Worm (Caenorhabditis elegans) whole organism, L2 larva: Measurements from ENCODE around the gene srw-134.

ENCODE experiments used
- C34F6.9 ChIP-seq: fragments of 150-350 bp; optimal IDR thresholded peaks from 2 replicates; lab custom pipeline; 2014; ENCODE audit warnings: missing biosample characterization, missing genetic modification characterization
- ZK546.5 ChIP-seq: sonication (generic microtip); optimal IDR thresholded peaks from 2 replicates; lab custom pipeline; 2017; ENCODE audit warnings: missing biosample characterization, missing genetic modification characterization
- elt-1 ChIP-seq: fragments of 150-350 bp; optimal IDR thresholded peaks from 2 replicates; lab custom pipeline; 2014; ENCODE audit warnings: missing biosample characterization, missing genetic modification characterization
- fos-1 ChIP-seq: fragments of 150-350 bp; optimal IDR thresholded peaks from 2 replicates; lab custom pipeline; 2014; ENCODE audit warnings: missing biosample characterization, missing genetic modification characterization
- lin-11 ChIP-seq: fragments of 150-350 bp; sonication (generic microtip); optimal IDR thresholded peaks from 2 replicates; lab custom pipeline; 2014; ENCODE audit warnings: missing biosample characterization, missing genetic modification characterization, inconsistent platforms, mixed read lengths
- lin-39 ChIP-seq: fragments of 150-350 bp; optimal IDR thresholded peaks from 2 replicates; lab custom pipeline; 2014; ENCODE audit warnings: missing biosample characterization, missing genetic modification reagents, missing genetic modification characterization
- mdl-1 ChIP-seq, 2 experiments: fragments of 150-350 bp in 1 of 2; sonication (generic microtip) in 1 of 2; optimal IDR thresholded peaks; 2 replicates each; lab custom pipeline; 2017; ENCODE audit warnings: missing biosample characterization in 2 of 2, missing genetic modification characterization in 2 of 2
- nhr-11 ChIP-seq: fragments of 150-350 bp; optimal IDR thresholded peaks from 2 replicates; lab custom pipeline; 2014; ENCODE audit warnings: missing biosample characterization, missing genetic modification characterization
- nhr-12 ChIP-seq: fragments of 150-350 bp; optimal IDR thresholded peaks from 2 replicates; lab custom pipeline; 2014; ENCODE audit warnings: missing biosample characterization, missing genetic modification characterization
- nhr-237 ChIP-seq: fragments of 150-350 bp; optimal IDR thresholded peaks from 2 replicates; lab custom pipeline; 2014; ENCODE audit warnings: missing biosample characterization, missing genetic modification characterization
- nhr-77 ChIP-seq: fragments of 150-350 bp; optimal IDR thresholded peaks from 2 replicates; lab custom pipeline; 2014; ENCODE audit warnings: missing biosample characterization, missing genetic modification characterization
- unc-39 ChIP-seq: fragments of 150-350 bp; optimal IDR thresholded peaks from 2 replicates; lab custom pipeline; 2014; ENCODE audit warnings: missing biosample characterization, missing genetic modification characterization
- unc-62 ChIP-seq: fragments of 150-350 bp; optimal IDR thresholded peaks from 2 replicates; lab custom pipeline; 2014; ENCODE audit warnings: missing biosample characterization, missing genetic modification reagents, missing genetic modification characterization
- ztf-11 ChIP-seq: sonication (generic microtip); optimal IDR thresholded peaks from 2 replicates; lab custom pipeline; 2017; ENCODE audit warnings: missing biosample characterization, missing genetic modification characterization

DNA sequence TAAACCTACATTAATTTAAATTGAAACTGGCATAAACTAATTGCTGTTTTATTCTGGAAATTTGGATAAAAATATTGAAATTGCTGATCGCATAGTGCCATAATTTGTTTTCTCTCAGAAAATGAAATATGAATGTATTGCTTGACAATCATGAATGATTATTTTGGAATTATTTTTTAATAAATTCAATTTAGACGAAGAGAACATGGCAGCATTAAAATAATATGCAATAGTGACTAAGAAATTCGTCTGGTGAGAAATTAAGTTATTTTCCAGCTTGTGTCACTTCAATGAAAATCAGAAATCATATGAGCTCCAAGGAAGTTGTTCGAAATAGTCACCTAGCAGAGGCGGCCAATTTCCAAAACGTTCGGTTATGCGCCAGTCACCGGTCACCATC, 2.2 kb upstream of the srw-134 start, which contains the start of gene srw-133:
- TF ChIP-seq nhr-11 (tag; lab: Kevin White, UChicago) (no peak), unc-62 (GFP tag; lab: Kevin White, UChicago) (no peak), nhr-77 (no peak), nhr-12 (tag; lab: Kevin White, UChicago) (no peak), C34F6.9 (tag; lab: Kevin White, UChicago) (no peak), elt-1 (tag; lab: Kevin White, UChicago) (no peak), lin-39 (tag; lab: Kevin White, UChicago) (no peak), lin-11 (tag; lab: Kevin White, UChicago) (no peak), nhr-237 (tag; lab: Kevin White, UChicago) (no peak), mdl-1 (tag; optimal IDR thresholded peaks at IDR 0.05; lab: Kevin White, UChicago) (no peak), fos-1 (tag; lab: Kevin White, UChicago) (no peak), ZK546.5 (no peak), ztf-11 (tag; lab: Kevin White, UChicago) (no peak), unc-39 (tag; lab: Kevin White, UChicago) (no peak)
